Fruit fly (Drosophila melanogaster): ENCODE data around the gene CG17211.

The CG17211 gene

DNA sequence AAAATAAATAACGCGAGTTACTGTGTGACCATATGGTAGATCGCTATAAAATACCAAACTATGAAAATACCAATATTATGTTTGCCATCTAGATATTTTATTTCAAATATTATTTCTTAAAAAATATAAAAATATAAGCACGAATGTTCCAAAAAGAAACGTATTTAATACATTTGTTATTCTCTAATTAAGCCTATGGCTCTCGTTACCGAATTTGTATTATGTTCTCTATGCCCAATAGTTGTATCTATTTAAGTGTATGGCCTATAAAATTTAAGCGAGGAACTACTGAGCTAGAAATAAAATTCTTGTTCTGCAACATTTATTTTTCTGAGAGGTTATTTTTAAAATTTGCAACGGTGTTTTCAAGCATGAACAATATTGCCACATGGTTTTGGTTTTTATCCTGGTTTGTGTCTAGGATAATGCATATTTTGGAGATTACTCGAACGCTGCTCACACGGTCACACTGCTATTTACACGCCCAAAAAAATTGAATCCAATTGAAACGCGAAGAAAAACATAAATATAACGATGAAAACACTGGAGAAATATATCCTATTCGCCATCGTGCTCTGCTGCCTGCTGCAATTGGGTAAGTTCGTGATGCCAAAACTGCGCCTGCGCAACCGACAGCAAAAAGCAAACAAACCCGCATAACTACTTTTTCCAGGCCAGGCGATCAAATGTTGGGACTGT, 58.5 kb downstream of the CG17211 start, which contains the start of the genes CG6583 and crok (continued):
- peak; percentile 34 for TF ChIP-seq CG12659 (GFP tag; optimal IDR thresholded peaks at IDR 0.05)
- TF ChIP-seq CG33213 (GFP tag; optimal IDR thresholded peaks at IDR 0.05) = peak; percentile 36
- TF ChIP-seq CG14710 (tag; optimal IDR thresholded peaks at IDR 0.05) = peak; percentile 78
- TF ChIP-seq rib (GFP tag; IDR thresholded peaks at IDR 0.05) = no peak
- no peak for TF ChIP-seq CG32767 (GFP tag; IDR thresholded peaks at IDR 0.05)
- peak; percentile 60 for TF ChIP-seq MBD-R2 (GFP tag; IDR thresholded peaks at IDR 0.05)
- peak; percentile 50 for TF ChIP-seq CG12155 (GFP tag; optimal IDR thresholded peaks at IDR 0.05)
- peak; percentile 95 for TF ChIP-seq Myb (GFP tag; optimal IDR thresholded peaks at IDR 0.05)
- TF ChIP-seq Hand (GFP tag; optimal IDR thresholded peaks at IDR 0.05) = no peak
- no peak for TF ChIP-seq CG6813 (GFP tag; optimal IDR thresholded peaks at IDR 0.05)
- TF ChIP-seq stwl (tag; optimal IDR thresholded peaks at IDR 0.05) = peak; percentile 54

DNA sequence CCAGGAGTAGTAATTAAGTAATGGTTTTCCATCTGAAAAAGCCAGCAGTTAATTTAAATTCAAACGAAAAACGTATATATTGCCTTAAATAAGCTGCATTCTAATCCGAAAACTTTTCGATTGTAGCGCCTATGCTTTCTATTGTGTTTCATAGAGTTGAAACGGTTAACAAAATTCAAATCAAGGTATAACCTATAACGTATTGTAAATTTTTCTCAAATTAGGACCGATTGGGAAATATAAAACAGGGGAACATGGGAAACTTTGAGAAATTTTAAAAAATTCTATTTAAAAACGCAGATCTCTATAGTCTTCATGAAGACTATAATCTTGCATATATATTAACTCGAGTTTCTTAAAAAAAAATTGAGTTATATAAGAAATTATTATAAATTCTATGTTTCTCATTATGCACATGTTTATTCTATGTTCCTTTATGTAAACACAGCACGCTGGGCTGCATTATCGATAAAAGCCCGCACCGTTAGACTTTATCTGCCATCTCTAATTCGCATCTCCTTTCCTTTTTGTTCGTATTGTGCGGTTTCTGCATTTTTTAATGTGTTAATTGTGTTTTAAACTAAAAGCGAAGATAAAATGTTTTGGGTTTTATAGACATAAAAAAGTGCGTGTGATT, 60.5 kb downstream of the CG17211 start, which contains the start of gene bru1:
TSS of gene bru1 (plus strand) at position 512 of the 637 bp plus-strand sequence.
- peak; percentile 63 for TF ChIP-seq CG2116 (GFP tag; optimal IDR thresholded peaks at IDR 0.05)
- no peak for TF ChIP-seq Taf1 (GFP tag; IDR thresholded peaks at IDR 0.05)
- TF ChIP-seq Poxn (GFP tag; IDR thresholded peaks at IDR 0.05) = no peak
- TF ChIP-seq twi (tag; optimal IDR thresholded peaks at IDR 0.05) = no peak
- no peak for TF ChIP-seq Gsc (GFP tag; IDR thresholded peaks at IDR 0.05)
- peak; percentile 64 for TF ChIP-seq zen (tag; optimal IDR thresholded peaks at IDR 0.05)
- TF ChIP-seq CG8944 (GFP tag; optimal IDR thresholded peaks at IDR 0.05) = no peak
- no peak for TF ChIP-seq MTF-1 (GFP tag; optimal IDR thresholded peaks at IDR 0.05; ENCODE audit: borderline replicate concordance)
- TF ChIP-seq CG1603 (tag; optimal IDR thresholded peaks at IDR 0.05) = peak; percentile 63
- no peak for TF ChIP-seq CG1647 (GFP tag; optimal IDR thresholded peaks at IDR 0.05)
- TF ChIP-seq CG1529 (GFP tag; optimal IDR thresholded peaks at IDR 0.05) = no peak
- peak; percentile 13 for TF ChIP-seq Sry-δ (GFP tag; optimal IDR thresholded peaks at IDR 0.05)
- TF ChIP-seq pfk (GFP tag; optimal IDR thresholded peaks at IDR 0.05) = peak; percentile 71
- TF ChIP-seq nmo (GFP tag; optimal IDR thresholded peaks at IDR 0.05) = no peak
- no peak for TF ChIP-seq CG11085 (GFP tag; IDR thresholded peaks at IDR 0.05)
- no peak for TF ChIP-seq CG17568 (GFP tag; optimal IDR thresholded peaks at IDR 0.05)
- TF ChIP-seq CG9876 (GFP tag; optimal IDR thresholded peaks at IDR 0.05) = no peak
- no peak for TF ChIP-seq Dfd (GFP tag; optimal IDR thresholded peaks at IDR 0.05)
- no peak for TF ChIP-seq MBD-R2 (GFP tag; IDR thresholded peaks at IDR 0.05)
- TF ChIP-seq CG30020 (tag; optimal IDR thresholded peaks at IDR 0.05) = peak; percentile 72
- TF ChIP-seq CG9215 (GFP tag; IDR thresholded peaks at IDR 0.05) = no peak
- no peak for TF ChIP-seq CG10543 (GFP tag; optimal IDR thresholded peaks at IDR 0.05)
- no peak for TF ChIP-seq NK7.1 (GFP tag; optimal IDR thresholded peaks at IDR 0.05)
- TF ChIP-seq ken (GFP tag; IDR thresholded peaks at IDR 0.05) = no peak
- peak; percentile 90 for TF ChIP-seq stwl (tag; optimal IDR thresholded peaks at IDR 0.05)

dm6 chr2L:12177621-12178020, 63.5 kb downstream of the CG17211 start, which contains the start of gene atilla:
atilla (minus strand) TSS chr2L:12177886.
- TF ChIP-seq amos (GFP tag; IDR thresholded peaks at IDR 0.05; ENCODE audit: partially characterized antibody) (no peak), CG6254 (GFP tag; optimal IDR thresholded peaks at IDR 0.05) (no peak), tll (GFP tag; optimal IDR thresholded peaks at IDR 0.05) (no peak), br (optimal IDR thresholded peaks at IDR 0.05) (no peak), CG12942 (GFP tag; optimal IDR thresholded peaks at IDR 0.05) (no peak), jumu (GFP tag; optimal IDR thresholded peaks at IDR 0.05) (no peak), gcm2 (GFP tag; optimal IDR thresholded peaks at IDR 0.05) (no peak), CG9876 (GFP tag; optimal IDR thresholded peaks at IDR 0.05) (no peak), Fer2 (tag; optimal IDR thresholded peaks at IDR 0.05) (no peak), CG34224 (GFP tag; IDR thresholded peaks at IDR 0.05; ENCODE audit: partially characterized antibody) (0 out of 3 replicates have a peak, but pooled peaks have one; percentile 11), CG5180 (GFP tag; optimal IDR thresholded peaks at IDR 0.05) (no peak), CG15269 (tag; optimal IDR thresholded peaks at IDR 0.05) (no peak), Lim3 (GFP tag; IDR thresholded peaks at IDR 0.05) (no peak), croc (GFP tag; conservative IDR thresholded peaks at IDR 0.05) (no peak), CG12299 (tag; optimal IDR thresholded peaks at IDR 0.05) (no peak)

Measured in whole organism, embryonic.